Worm (Caenorhabditis elegans) whole organism, early embryonic: ENCODE measurements around the gene Y56A3A.30.

ENCODE experiments used
- B0310.2 ChIP-seq: sonication (generic microtip); optimal IDR thresholded peaks from 2 replicates; lab custom pipeline; 2016; ENCODE audit warnings: mild to moderate bottlenecking, missing genetic modification characterization, missing compliant biosample characterization
- F13C5.2 ChIP-seq: sonication (generic microtip); optimal IDR thresholded peaks from 2 replicates; lab custom pipeline; 2017; ENCODE audit warnings: mild to moderate bottlenecking, missing genetic modification characterization, inconsistent platforms, missing compliant biosample characterization
- aly-1 ChIP-seq: sonication (generic microtip); optimal IDR thresholded peaks from 2 replicates; lab custom pipeline; 2016; ENCODE audit warnings: missing genetic modification characterization, missing compliant biosample characterization
- ama-1 ChIP-seq: fragments of 150-350 bp; optimal IDR thresholded peaks from 2 replicates; lab custom pipeline; 2014
- ceh-13 ChIP-seq: fragments of 200-800 bp; sonication (Bioruptor generic); optimal IDR thresholded peaks from 2 replicates; lab custom pipeline; 2018; ENCODE audit warnings: mild to moderate bottlenecking, missing genetic modification characterization, missing compliant biosample characterization
- ceh-36 ChIP-seq: sonication (generic microtip); optimal IDR thresholded peaks from 2 replicates; lab custom pipeline; 2016; ENCODE audit warnings: missing genetic modification characterization, inconsistent platforms, missing compliant biosample characterization
- ets-7 ChIP-seq: sonication (generic microtip); optimal IDR thresholded peaks from 2 replicates; lab custom pipeline; 2016; ENCODE audit warnings: missing genotype, missing genetic modification characterization, missing compliant biosample characterization
- flt-1 ChIP-seq: fragments of 200-800 bp; sonication (Bioruptor generic); IDR thresholded peaks from 2 replicates; pipeline ENCODE4 v1.3.6; 2022; ENCODE audit warnings: missing genetic modification characterization, missing compliant biosample characterization
- hmbx-1 ChIP-seq: sonication (generic microtip); optimal IDR thresholded peaks from 2 replicates; lab custom pipeline; 2016; ENCODE audit warnings: mild to moderate bottlenecking, missing genetic modification characterization, missing compliant biosample characterization
- hmg-4 ChIP-seq: fragments of 200-800 bp; sonication (Bioruptor generic); optimal IDR thresholded peaks from 2 replicates; lab custom pipeline; 2018; ENCODE audit warnings: mild to moderate bottlenecking, missing genetic modification characterization, missing compliant biosample characterization
- hnd-1 ChIP-seq: sonication (generic microtip); optimal IDR thresholded peaks from 2 replicates; lab custom pipeline; 2016; ENCODE audit warnings: missing genetic modification characterization, missing compliant biosample characterization
- pes-1 ChIP-seq: fragments of 200-800 bp; sonication (Bioruptor generic); IDR thresholded peaks from 2 replicates; pipeline ENCODE4 v1.3.6; 2022; ENCODE audit warnings: missing genetic modification reagents, missing genetic modification characterization, missing compliant biosample characterization
- scrt-1 ChIP-seq: fragments of 200-800 bp; sonication (Bioruptor generic); IDR thresholded peaks from 2 replicates; pipeline ENCODE4 v1.3.6; 2022; ENCODE audit warnings: missing genetic modification characterization, missing compliant biosample characterization
- sea-1 ChIP-seq: fragments of 200-800 bp; sonication (Bioruptor generic); conservative IDR thresholded peaks from 2 replicates; pipeline ENCODE4 v1.3.6; 2022; ENCODE audit warnings: missing genetic modification characterization, missing compliant biosample characterization
- tbx-11 ChIP-seq: fragments of 200-800 bp; sonication (Bioruptor generic); IDR thresholded peaks from 2 replicates; pipeline ENCODE4 v1.3.6; 2022; ENCODE audit warnings: missing genetic modification characterization, missing compliant biosample characterization
- tbx-37 ChIP-seq: fragments of 200-800 bp; sonication (Bioruptor generic); conservative IDR thresholded peaks from 2 replicates; pipeline ENCODE4 v1.3.6; 2022; ENCODE audit warnings: missing genetic modification reagents, missing genetic modification characterization, missing compliant biosample characterization
- tra-4 ChIP-seq: sonication (generic microtip); optimal IDR thresholded peaks from 2 replicates; lab custom pipeline; 2017; ENCODE audit warnings: missing genetic modification characterization, missing compliant biosample characterization

The Y56A3A.30 gene

ce11 chrIII:11995783-11996182 lies 16.9 kb upstream of the Y56A3A.30 start:
- TF ChIP-seq aly-1 (tag; lab: Kevin White, UChicago) (no peak), hnd-1 (tag; lab: Kevin White, UChicago) (no peak), ceh-13 (GFP tag; lab: Kevin White, UChicago) (no peak), tbx-37 (GFP tag; lab: Robert Waterston, UW) (no peak), hmbx-1 (tag; lab: Kevin White, UChicago) (no peak), F13C5.2 (tag; lab: Kevin White, UChicago) (no peak), sea-1 (GFP tag; lab: Robert Waterston, UW) (no peak), hmg-4 (no peak)

DNA sequence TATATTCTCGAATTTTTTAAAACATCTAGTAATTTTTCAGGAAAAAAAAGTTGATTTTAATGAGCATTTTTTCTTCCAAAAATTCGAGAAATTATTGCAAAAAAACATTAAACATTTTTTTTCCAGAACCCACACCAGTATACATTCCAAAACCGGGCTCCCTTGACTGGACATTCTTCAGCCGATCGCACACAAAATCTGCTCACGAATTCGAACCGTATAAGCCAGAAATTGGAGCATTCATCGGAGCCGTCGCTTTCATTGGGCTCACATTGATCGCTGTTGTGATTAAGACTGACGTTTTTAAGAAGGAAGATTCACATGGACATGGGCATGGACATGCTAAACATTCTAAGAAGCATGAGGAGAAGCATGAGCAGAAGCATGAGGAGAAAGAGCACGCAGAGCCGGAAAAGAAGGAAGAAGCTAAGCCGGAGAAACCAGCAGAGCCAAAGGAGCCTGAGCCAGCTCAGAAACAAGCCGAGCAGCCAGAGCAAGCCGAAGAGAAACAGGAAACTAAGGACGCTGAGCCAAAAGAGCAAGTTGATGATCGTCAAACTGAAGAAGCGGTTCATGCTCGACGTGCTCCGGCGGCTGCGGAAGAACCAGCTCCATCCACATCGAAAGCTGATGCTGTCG lies 12.9 kb upstream of the Y56A3A.30 start:
- TF ChIP-seq tbx-11 = no peak
- TF ChIP-seq pes-1 (GFP tag; lab: Robert Waterston, UW) = no peak
- no peak for TF ChIP-seq hmg-4
- no peak for TF ChIP-seq hmbx-1 (tag; lab: Kevin White, UChicago)
- TF ChIP-seq ceh-13 (GFP tag; lab: Kevin White, UChicago) = no peak
- TF ChIP-seq sea-1 (GFP tag; lab: Robert Waterston, UW) = no peak
- no peak for TF ChIP-seq ama-1 (lab: Kevin White, UChicago)
- no peak for TF ChIP-seq flt-1 (GFP tag; lab: Robert Waterston, UW)
- no peak for TF ChIP-seq aly-1 (tag; lab: Kevin White, UChicago)
- TF ChIP-seq B0310.2 (tag; lab: Kevin White, UChicago) = no peak
- no peak for TF ChIP-seq hnd-1 (tag; lab: Kevin White, UChicago)
- TF ChIP-seq F13C5.2 (tag; lab: Kevin White, UChicago) = no peak
- TF ChIP-seq tbx-37 (GFP tag; lab: Robert Waterston, UW) = no peak
- TF ChIP-seq scrt-1 = no peak
- no peak for TF ChIP-seq tra-4 (tag; lab: Kevin White, UChicago)
- TF ChIP-seq ets-7 (tag; lab: Kevin White, UChicago) = no peak
- TF ChIP-seq ceh-36 (tag; lab: Kevin White, UChicago) = no peak

DNA sequence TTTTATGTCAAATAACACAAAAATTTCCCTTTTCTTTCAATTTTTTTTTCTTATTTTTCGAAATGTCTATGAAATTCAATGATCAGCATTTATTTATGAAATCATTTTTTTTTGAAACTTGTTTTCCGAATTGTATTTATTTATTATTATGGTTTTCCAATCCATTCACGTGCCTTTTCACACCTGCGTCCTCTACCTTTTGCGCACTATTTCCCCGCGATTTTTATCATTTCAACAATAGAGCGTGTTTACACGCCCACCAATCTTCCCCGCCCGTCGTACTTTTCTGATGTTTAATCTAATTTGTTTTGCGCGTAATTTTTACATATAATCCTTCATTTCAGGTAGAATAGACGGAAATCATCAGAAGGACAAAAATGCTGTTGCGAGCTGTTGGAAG lies 11.0 kb upstream of the Y56A3A.30 start, which contains the start of gene wah-1:
TSS of gene wah-1 (plus strand) at position 345 of the 400 bp plus-strand sequence.
- no peak for TF ChIP-seq flt-1 (GFP tag; lab: Robert Waterston, UW)
- TF ChIP-seq hmbx-1 (tag; lab: Kevin White, UChicago) = no peak
- no peak for TF ChIP-seq ceh-13 (GFP tag; lab: Kevin White, UChicago)
- TF ChIP-seq sea-1 (GFP tag; lab: Robert Waterston, UW) = no peak
- TF ChIP-seq ets-7 (tag; lab: Kevin White, UChicago) = no peak
- TF ChIP-seq F13C5.2 (tag; lab: Kevin White, UChicago) = no peak
- no peak for TF ChIP-seq pes-1 (GFP tag; lab: Robert Waterston, UW)
- no peak for TF ChIP-seq aly-1 (tag; lab: Kevin White, UChicago)
- no peak for TF ChIP-seq tra-4 (tag; lab: Kevin White, UChicago)
- no peak for TF ChIP-seq hnd-1 (tag; lab: Kevin White, UChicago)
- TF ChIP-seq scrt-1 = no peak
- TF ChIP-seq tbx-11 = no peak
- TF ChIP-seq ceh-36 (tag; lab: Kevin White, UChicago) = no peak
- TF ChIP-seq ama-1 (lab: Kevin White, UChicago) = no peak
- TF ChIP-seq B0310.2 (tag; lab: Kevin White, UChicago) = no peak
- no peak for TF ChIP-seq tbx-37 (GFP tag; lab: Robert Waterston, UW)
- no peak for TF ChIP-seq hmg-4

ce11 chrIII:11985066-11985465 lies 6.2 kb upstream of the Y56A3A.30 start:
- TF ChIP-seq ama-1 (lab: Kevin White, UChicago) (no peak), hmg-4 (no peak), ceh-36 (tag; lab: Kevin White, UChicago) (no peak), scrt-1 (no peak), tbx-37 (GFP tag; lab: Robert Waterston, UW) (no peak), flt-1 (GFP tag; lab: Robert Waterston, UW) (no peak), B0310.2 (tag; lab: Kevin White, UChicago) (no peak), hnd-1 (tag; lab: Kevin White, UChicago) (no peak), tra-4 (tag; lab: Kevin White, UChicago) (no peak), ceh-13 (GFP tag; lab: Kevin White, UChicago) (no peak), pes-1 (GFP tag; lab: Robert Waterston, UW) (no peak), sea-1 (GFP tag; lab: Robert Waterston, UW) (no peak), ets-7 (tag; lab: Kevin White, UChicago) (no peak), tbx-11 (no peak)

DNA sequence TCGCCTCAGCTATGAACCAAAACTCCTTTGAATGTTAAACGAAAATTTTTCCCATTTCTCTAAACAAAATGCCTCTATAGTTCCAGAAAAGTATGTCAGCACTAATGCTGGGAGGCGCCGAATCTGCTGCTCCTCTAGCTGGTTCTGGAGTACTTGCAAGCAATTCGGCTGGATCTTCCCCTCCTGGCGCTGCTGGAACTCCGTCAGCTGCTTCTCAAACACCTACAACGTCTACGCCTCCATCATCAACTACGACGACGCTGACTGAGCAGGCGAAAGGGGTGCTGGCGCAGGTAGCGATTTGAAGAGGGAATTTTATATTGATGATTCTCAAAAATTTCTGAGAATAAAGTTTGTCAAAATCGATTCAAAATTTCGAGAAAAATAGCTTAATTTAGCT lies 3.6 kb upstream of the Y56A3A.30 start:
- TF ChIP-seq sea-1 (GFP tag; lab: Robert Waterston, UW) = no peak
- TF ChIP-seq hmg-4 = no peak
- TF ChIP-seq aly-1 (tag; lab: Kevin White, UChicago) = no peak
- no peak for TF ChIP-seq hnd-1 (tag; lab: Kevin White, UChicago)

ce11 chrIII:11981539-11981938 lies 2.7 kb upstream of the Y56A3A.30 start:
- TF ChIP-seq scrt-1 = no peak
- TF ChIP-seq flt-1 (GFP tag; lab: Robert Waterston, UW) = no peak
- TF ChIP-seq sea-1 (GFP tag; lab: Robert Waterston, UW) = no peak
- no peak for TF ChIP-seq F13C5.2 (tag; lab: Kevin White, UChicago)
- TF ChIP-seq ama-1 (lab: Kevin White, UChicago) = no peak

DNA sequence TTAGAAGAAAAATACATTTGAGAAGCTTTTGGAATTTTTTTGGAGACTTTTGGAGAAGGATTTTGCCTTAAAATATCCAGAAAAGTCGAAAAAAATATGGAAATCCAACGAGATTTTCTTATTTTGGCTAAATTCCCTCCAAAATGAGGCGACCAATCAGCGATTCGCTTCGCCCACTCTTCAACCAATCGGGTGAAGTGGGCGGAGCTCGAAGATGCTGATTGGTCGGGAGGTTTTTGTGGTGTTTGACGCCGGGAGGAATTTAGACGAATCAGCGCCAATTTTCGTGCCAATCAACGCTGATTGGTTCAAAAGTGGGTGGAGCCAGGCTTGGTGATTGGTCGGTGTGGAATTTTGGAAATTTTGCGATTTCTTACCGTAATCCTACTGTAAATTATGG lies 1.9 kb upstream of the Y56A3A.30 start:
- TF ChIP-seq aly-1 (tag; lab: Kevin White, UChicago) (no peak), tbx-37 (GFP tag; lab: Robert Waterston, UW) (no peak), sea-1 (GFP tag; lab: Robert Waterston, UW) (no peak), hmbx-1 (tag; lab: Kevin White, UChicago) (no peak), F13C5.2 (tag; lab: Kevin White, UChicago) (no peak)
